Worm (Caenorhabditis elegans): ENCODE results near the gene szy-20.
A peak's percentile ranks its signal among the peaks of the same experiment; 100 is the strongest.

szy-20 gene

DNA sequence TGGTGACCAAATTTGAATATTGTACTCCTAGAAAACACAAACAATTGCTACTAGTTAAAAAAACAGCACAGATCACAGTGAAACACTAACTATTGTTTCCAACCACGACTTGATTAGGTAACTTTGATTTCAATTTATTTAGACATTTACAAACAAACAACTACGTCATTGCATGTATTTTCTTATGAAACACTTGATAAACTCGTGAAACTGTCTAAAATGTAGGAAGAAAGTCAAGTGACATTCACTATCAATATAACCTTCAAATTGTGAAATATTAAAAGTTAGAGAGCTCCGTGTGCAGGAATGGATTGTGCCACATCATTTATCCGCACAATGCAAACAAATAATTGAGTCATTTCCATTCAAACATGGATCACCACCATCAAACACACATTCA is 21.1 kb upstream of the szy-20 start:
- no peak for TF ChIP-seq nhr-237 (tag; optimal IDR thresholded peaks at IDR 0.05)
- TF ChIP-seq sem-2 (GFP tag; optimal IDR thresholded peaks at IDR 0.05) = no peak
- TF ChIP-seq pha-4 (tag; optimal IDR thresholded peaks at IDR 0.05) = no peak
- no peak for TF ChIP-seq nhr-12 (tag; optimal IDR thresholded peaks at IDR 0.05)
- TF ChIP-seq drap-1 (GFP tag; optimal IDR thresholded peaks at IDR 0.05) = no peak
- no peak for TF ChIP-seq nhr-28 (tag; optimal IDR thresholded peaks at IDR 0.05)
- no peak for TF ChIP-seq lsy-2 (tag; optimal IDR thresholded peaks at IDR 0.05)
- TF ChIP-seq unc-62 (GFP tag; optimal IDR thresholded peaks at IDR 0.05) = no peak
- no peak for TF ChIP-seq unc-120 (tag; optimal IDR thresholded peaks at IDR 0.05; ENCODE audit: poor library complexity, severe bottlenecking)
- no peak for TF ChIP-seq ham-2 (GFP tag; optimal IDR thresholded peaks at IDR 0.05)
- TF ChIP-seq unc-39 (tag; optimal IDR thresholded peaks at IDR 0.05) = no peak
- no peak for TF ChIP-seq zip-8 (tag; optimal IDR thresholded peaks at IDR 0.05)
- TF ChIP-seq lin-13 (tag; optimal IDR thresholded peaks at IDR 0.05) = no peak
- TF ChIP-seq ceh-43 (GFP tag; optimal IDR thresholded peaks at IDR 0.05) = no peak
- TF ChIP-seq hlh-1 (tag; optimal IDR thresholded peaks at IDR 0.05) = no peak
- TF ChIP-seq flh-1 (GFP tag; optimal IDR thresholded peaks at IDR 0.05) = no peak

DNA sequence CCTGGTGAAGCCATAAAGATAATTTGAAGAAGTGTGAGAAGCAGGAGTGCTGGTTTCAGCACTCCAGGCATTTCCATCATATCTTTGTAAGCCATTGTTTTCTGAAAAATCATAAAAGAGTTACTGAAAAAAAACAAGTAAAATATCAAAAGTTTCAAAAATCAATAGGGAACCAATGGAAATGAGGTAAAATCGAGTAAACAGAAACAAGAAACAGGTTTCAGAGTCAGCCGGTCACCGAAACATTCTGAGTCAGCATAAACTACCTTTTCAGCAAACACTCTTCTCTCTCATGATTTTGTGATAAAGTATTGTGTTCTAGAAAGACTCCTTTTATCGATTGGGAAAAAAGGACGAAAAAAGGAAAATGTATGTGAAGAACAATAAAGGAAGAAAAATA is 20.3 kb upstream of the szy-20 start, which contains the start of gene C18E9.9:
TSS of gene C18E9.9 (minus strand) at position 101 of the 400 bp plus-strand sequence.
- TF ChIP-seq nhr-2 (tag; optimal IDR thresholded peaks at IDR 0.05) (no peak), M03D4.4 (tag; optimal IDR thresholded peaks at IDR 0.05) (no peak), lsy-2 (tag; optimal IDR thresholded peaks at IDR 0.05) (no peak), hlh-1 (tag; optimal IDR thresholded peaks at IDR 0.05) (no peak), ceh-39 (tag; optimal IDR thresholded peaks at IDR 0.05) (no peak), ztf-11 (tag; optimal IDR thresholded peaks at IDR 0.05) (no peak), ceh-83 (GFP tag; optimal IDR thresholded peaks at IDR 0.05) (no peak), sptf-1 (tag; optimal IDR thresholded peaks at IDR 0.05) (no peak), cnd-1 (tag; optimal IDR thresholded peaks at IDR 0.05) (no peak), elt-1 (tag; optimal IDR thresholded peaks at IDR 0.05; ENCODE audit: borderline replicate concordance, insufficient read depth) (no peak), blmp-1 (tag; optimal IDR thresholded peaks at IDR 0.05) (no peak), lin-32 (GFP tag; optimal IDR thresholded peaks at IDR 0.05) (no peak), ces-1 (GFP tag; optimal IDR thresholded peaks at IDR 0.05) (no peak)

DNA sequence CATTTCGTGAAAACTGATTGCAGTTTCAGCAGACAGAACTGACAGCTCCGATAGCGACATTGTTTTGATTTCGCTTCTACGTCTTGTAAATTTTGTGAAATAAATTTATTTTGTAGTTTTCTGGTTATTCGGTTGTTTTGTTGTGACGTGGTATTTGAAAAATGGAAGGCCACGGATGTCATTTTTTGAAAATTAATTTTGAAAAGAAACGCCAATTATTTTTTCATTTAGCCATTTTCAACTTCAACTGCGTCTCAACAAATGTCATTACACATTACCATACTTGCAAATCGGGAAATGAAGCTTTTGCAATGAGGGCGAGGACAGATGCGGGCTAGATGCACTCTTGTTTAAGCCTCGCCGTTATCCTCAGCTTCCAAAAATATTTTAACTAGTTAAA is 18.8 kb upstream of the szy-20 start, which contains the start of gene C18E9.8:
TSS of gene C18E9.8 (minus strand) at position 101 of the 400 bp plus-strand sequence.
- no peak for TF ChIP-seq ham-2 (GFP tag; optimal IDR thresholded peaks at IDR 0.05)
- TF ChIP-seq bed-3 (GFP tag; optimal IDR thresholded peaks at IDR 0.05) = no peak
- no peak for TF ChIP-seq nhr-76 (tag; optimal IDR thresholded peaks at IDR 0.05)

DNA sequence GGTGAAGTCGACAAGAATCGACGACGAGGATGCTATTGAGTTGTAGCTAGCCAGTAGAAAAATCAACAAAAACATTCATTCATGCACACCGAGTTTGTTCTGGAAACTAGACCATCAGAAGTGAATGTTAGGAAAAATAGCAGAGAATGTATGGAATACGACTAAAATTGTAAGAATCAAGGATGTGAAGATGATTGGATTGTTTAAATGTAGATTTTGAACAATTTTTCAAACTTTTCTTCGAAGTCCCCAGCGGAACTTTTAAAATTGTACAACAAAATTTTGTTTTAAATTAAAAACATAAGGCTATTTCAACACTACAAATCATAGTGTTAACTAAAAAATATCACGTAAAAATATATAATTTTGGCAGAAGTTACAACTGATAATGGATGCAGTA is 13.6 kb upstream of the szy-20 start, which contains the start of gene C18E9.7:
TSS of gene C18E9.7 (minus strand) at position 101 of the 400 bp plus-strand sequence.
- TF ChIP-seq blmp-1 (tag; optimal IDR thresholded peaks at IDR 0.05) (no peak), mab-5 (tag; optimal IDR thresholded peaks at IDR 0.05) (no peak), nhr-76 (tag; optimal IDR thresholded peaks at IDR 0.05) (no peak), elt-3 (tag; optimal IDR thresholded peaks at IDR 0.05) (no peak), sem-2 (GFP tag; optimal IDR thresholded peaks at IDR 0.05) (no peak), flh-1 (GFP tag; optimal IDR thresholded peaks at IDR 0.05) (no peak), pha-4 (tag; optimal IDR thresholded peaks at IDR 0.05) (no peak), ceh-43 (GFP tag; optimal IDR thresholded peaks at IDR 0.05) (no peak), lsy-2 (tag; optimal IDR thresholded peaks at IDR 0.05) (no peak), nhr-12 (tag; optimal IDR thresholded peaks at IDR 0.05) (no peak), mls-2 (tag; optimal IDR thresholded peaks at IDR 0.05) (no peak)

DNA sequence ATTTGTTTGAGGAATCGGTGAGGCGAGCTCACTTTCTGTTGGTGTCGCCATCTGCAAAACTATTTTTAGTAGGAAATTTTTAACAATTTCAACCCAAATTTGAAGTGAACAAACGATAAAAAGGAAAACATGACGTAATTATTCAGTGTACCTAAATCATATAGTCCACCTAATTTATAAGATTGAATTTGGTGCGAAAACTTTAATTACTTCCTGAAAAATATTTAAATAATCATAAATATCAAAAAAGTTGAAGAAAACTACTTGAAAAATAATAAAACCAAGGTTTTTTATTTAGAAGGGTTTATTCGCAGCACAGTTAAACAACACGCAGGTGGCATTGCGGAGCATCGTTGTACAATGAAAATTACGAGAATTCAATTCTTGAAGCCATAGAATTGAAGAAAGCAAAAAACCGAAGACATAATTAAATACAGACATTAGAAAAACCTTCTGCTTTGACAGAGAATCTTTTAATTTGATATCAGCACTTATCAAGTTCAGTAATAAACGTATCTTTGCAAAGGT is 4.4 kb upstream of the szy-20 start, which contains the start of gene tomm-40:
TSS of gene tomm-40 (minus strand) at position 51 of the 528 bp plus-strand sequence.
- TF ChIP-seq lsy-2 (tag; optimal IDR thresholded peaks at IDR 0.05) (peak; percentile 42), sem-2 (GFP tag; optimal IDR thresholded peaks at IDR 0.05) (no peak), ces-1 (GFP tag; optimal IDR thresholded peaks at IDR 0.05) (peak; percentile 20), unc-62 (GFP tag; optimal IDR thresholded peaks at IDR 0.05) (no peak), lin-13 (tag; optimal IDR thresholded peaks at IDR 0.05) (no peak), nhr-2 (tag; optimal IDR thresholded peaks at IDR 0.05) (no peak)
